Worm (Caenorhabditis elegans) whole organism, L4/young adult: ENCODE measurements around the gene unc-85.
A peak's percentile ranks its signal among the peaks of the same experiment; 100 is the strongest.

ENCODE experiments used
- W03F9.2 ChIP-seq: fragments of 150-350 bp; optimal IDR thresholded peaks from 2 replicates; lab custom pipeline; 2014; ENCODE audit warnings: missing biosample characterization, missing genetic modification characterization
- him-1 ChIP-seq: sonication (generic microtip); optimal IDR thresholded peaks from 2 replicates; lab custom pipeline; 2016; ENCODE audit warnings: missing genotype, missing genetic modification reagents, missing genetic modification characterization, missing compliant biosample characterization

ce11 chrII:4726120-4726519 lies 24.3 kb downstream of the unc-85 start, which contains the start of gene F10G7.10:
- TF ChIP-seq him-1 (tag; lab: Kevin White, UChicago) (no peak), W03F9.2 (tag; lab: Kevin White, UChicago) (peak; percentile 54)
